Fruit fly (Drosophila melanogaster): ENCODE data around the gene CG17470.

DNA sequence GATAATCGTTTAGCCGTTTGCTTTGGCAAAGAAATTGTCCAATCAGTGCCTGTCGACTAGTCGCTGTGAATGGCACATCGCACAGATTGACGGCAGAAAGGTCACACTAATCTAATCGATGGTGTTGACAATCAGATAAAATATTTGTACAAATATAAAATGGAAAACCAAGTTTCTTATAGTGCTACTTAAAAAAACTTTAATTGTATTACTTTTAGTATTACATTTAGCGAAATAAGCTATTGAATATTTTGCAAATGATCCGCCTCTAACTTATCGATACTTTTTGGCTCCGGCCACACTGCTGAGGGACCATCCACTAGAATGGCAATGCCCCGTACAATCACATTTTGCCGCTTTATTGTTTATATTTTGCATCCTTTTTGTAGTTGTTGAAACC, 13.1 kb upstream of the CG17470 start, which contains the start of the genes brun and CG2614:
- no peak for TF ChIP-seq CG8478 (optimal IDR thresholded peaks at IDR 0.05)
- no peak for TF ChIP-seq CTCF (optimal IDR thresholded peaks at IDR 0.05)

All from S2 (cell line).